Fruit fly (Drosophila melanogaster): ENCODE results near the gene RpL23A.

The RpL23A gene

dm6 chr3L:1668504-1668903 is at the start of gene RpL23A:
Gene RpL23A (minus strand): TSS chr3L:1668654.
- peak; percentile 72 to 74 for TF ChIP-seq CTCF (optimal IDR thresholded peaks at IDR 0.05)
- TF ChIP-seq CG8478 (optimal IDR thresholded peaks at IDR 0.05) = no peak

- no peak for TF ChIP-seq CG8478 (optimal IDR thresholded peaks at IDR 0.05)
- no peak for TF ChIP-seq CTCF (optimal IDR thresholded peaks at IDR 0.05)
Observed at dm6 chr3L:1711218-1711617, 42.8 kb upstream of the RpL23A start.

- no peak for TF ChIP-seq CTCF (optimal IDR thresholded peaks at IDR 0.05)
- no peak for TF ChIP-seq CG8478 (optimal IDR thresholded peaks at IDR 0.05)
Observed at dm6 chr3L:1710562-1710961, 42.1 kb upstream of the RpL23A start.

dm6 chr3L:1709161-1709560 is 40.7 kb upstream of the RpL23A start:
- TF ChIP-seq CG8478 (optimal IDR thresholded peaks at IDR 0.05) (no peak), CTCF (optimal IDR thresholded peaks at IDR 0.05) (no peak)

- no peak for TF ChIP-seq CTCF (optimal IDR thresholded peaks at IDR 0.05)
- TF ChIP-seq CG8478 (optimal IDR thresholded peaks at IDR 0.05) = no peak
Observed at dm6 chr3L:1702367-1702927, 34.0 kb upstream of the RpL23A start, which contains the start of gene CG13931. Gene CG13931 (minus strand): TSS chr3L:1702407.

- no peak for TF ChIP-seq CG8478 (optimal IDR thresholded peaks at IDR 0.05)
- no peak for TF ChIP-seq CTCF (optimal IDR thresholded peaks at IDR 0.05)
Observed at dm6 chr3L:1694317-1694716, 25.9 kb upstream of the RpL23A start, which contains the start of gene CG12011. Gene CG12011 (plus strand): TSS chr3L:1694617.

dm6 chr3L:1692859-1693258 is 24.4 kb upstream of the RpL23A start:
- TF ChIP-seq CTCF (optimal IDR thresholded peaks at IDR 0.05) = no peak
- TF ChIP-seq CG8478 (optimal IDR thresholded peaks at IDR 0.05) = no peak

- no peak for TF ChIP-seq CTCF (optimal IDR thresholded peaks at IDR 0.05)
- TF ChIP-seq CG8478 (optimal IDR thresholded peaks at IDR 0.05) = no peak
Observed at dm6 chr3L:1692122-1692786, 23.8 kb upstream of the RpL23A start.

dm6 chr3L:1690727-1691413 is 22.4 kb upstream of the RpL23A start:
- TF ChIP-seq CG8478 (optimal IDR thresholded peaks at IDR 0.05) (no peak), CTCF (optimal IDR thresholded peaks at IDR 0.05) (no peak)

dm6 chr3L:1688569-1688968 is 20.1 kb upstream of the RpL23A start:
- TF ChIP-seq CG8478 (optimal IDR thresholded peaks at IDR 0.05) (no peak), CTCF (optimal IDR thresholded peaks at IDR 0.05) (no peak)

- TF ChIP-seq CTCF (optimal IDR thresholded peaks at IDR 0.05) (no peak), CG8478 (optimal IDR thresholded peaks at IDR 0.05) (no peak)
Observed at dm6 chr3L:1688161-1688560, 19.7 kb upstream of the RpL23A start.

- TF ChIP-seq CG8478 (optimal IDR thresholded peaks at IDR 0.05) (no peak), CTCF (optimal IDR thresholded peaks at IDR 0.05) (no peak)
Observed at dm6 chr3L:1683091-1683490, 14.6 kb upstream of the RpL23A start.

- TF ChIP-seq CTCF (optimal IDR thresholded peaks at IDR 0.05) (no peak), CG8478 (optimal IDR thresholded peaks at IDR 0.05) (no peak)
Observed at dm6 chr3L:1679394-1679793, 10.9 kb upstream of the RpL23A start.

- TF ChIP-seq CTCF (optimal IDR thresholded peaks at IDR 0.05) (no peak), CG8478 (optimal IDR thresholded peaks at IDR 0.05) (no peak)
Observed at dm6 chr3L:1676222-1676621, 7.8 kb upstream of the RpL23A start.

dm6 chr3L:1675242-1675641 is 6.8 kb upstream of the RpL23A start:
- TF ChIP-seq CTCF (optimal IDR thresholded peaks at IDR 0.05) (no peak), CG8478 (optimal IDR thresholded peaks at IDR 0.05) (no peak)

- no peak for TF ChIP-seq CG8478 (optimal IDR thresholded peaks at IDR 0.05)
- no peak for TF ChIP-seq CTCF (optimal IDR thresholded peaks at IDR 0.05)
Observed at dm6 chr3L:1674381-1674780, 5.9 kb upstream of the RpL23A start, which contains the start of gene CG7991. Gene CG7991 (plus strand): TSS chr3L:1674709.

All from S2 (cell line).